Worm (Caenorhabditis elegans): ENCODE measurements around the gene T25B9.9.

The T25B9.9 gene

DNA sequence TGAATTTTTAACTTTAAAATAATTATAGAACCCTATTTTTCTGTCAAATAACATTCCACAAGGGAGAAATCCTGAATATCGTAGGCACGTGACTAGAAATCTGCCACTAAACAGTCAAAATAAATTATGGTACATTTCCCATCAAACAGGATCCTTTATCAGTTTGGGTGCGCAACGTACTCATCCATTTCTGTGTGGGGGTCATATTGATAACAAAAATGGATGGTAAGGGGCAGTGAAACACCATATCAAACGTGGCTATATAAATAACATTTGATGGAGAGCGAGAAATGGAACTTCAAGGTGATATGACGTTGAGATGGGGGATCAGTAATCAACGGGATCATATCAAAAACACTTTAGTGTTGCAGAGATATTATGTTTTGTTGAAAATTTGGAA is 14.6 kb downstream of the T25B9.9 start:
- TF ChIP-seq dmd-6 (GFP tag; IDR thresholded peaks at IDR 0.05) (no peak), T26A8.4 (GFP tag; IDR thresholded peaks at IDR 0.05) (no peak), nhr-25 (tag; optimal IDR thresholded peaks at IDR 0.05; ENCODE audit: borderline replicate concordance, insufficient read depth) (peak; percentile 20), nhr-48 (tag; optimal IDR thresholded peaks at IDR 0.05) (peak; percentile 72), daf-16 (GFP tag; optimal IDR thresholded peaks at IDR 0.05) (no peak), daf-16 (tag; optimal IDR thresholded peaks at IDR 0.05) (no peak), mdl-1 (tag; optimal IDR thresholded peaks at IDR 0.05) (peak in 1 of 2 experiments; percentile 64), aha-1 (tag) (no peak), mxl-3 (GFP tag; optimal IDR thresholded peaks at IDR 0.05) (peak; percentile 56), snpc-1.2 (GFP tag; IDR thresholded peaks at IDR 0.05) (no peak), nhr-28 (tag; optimal IDR thresholded peaks at IDR 0.05) (peak; percentile 62), dve-1 (tag; optimal IDR thresholded peaks at IDR 0.05; ENCODE audit: insufficient read depth) (no peak), mdt-29 (GFP tag; IDR thresholded peaks at IDR 0.05) (no peak), unc-62 (GFP tag; optimal IDR thresholded peaks at IDR 0.05 in 1 of 2) (peak in 1 of 2 experiments; percentile 54), unc-62 (tag; optimal IDR thresholded peaks at IDR 0.05) (no peak), ZK546.5 (tag; optimal IDR thresholded peaks at IDR 0.05) (no peak), D1046.2 (GFP tag; IDR thresholded peaks at IDR 0.05) (no peak), gei-8 (GFP tag; optimal IDR thresholded peaks at IDR 0.05) (no peak), hlh-11 (tag; optimal IDR thresholded peaks at IDR 0.05) (peak; percentile 51), ceh-44 (GFP tag; IDR thresholded peaks at IDR 0.05) (no peak), ceh-28 (tag; optimal IDR thresholded peaks at IDR 0.05) (no peak), nhr-111 (GFP tag; optimal IDR thresholded peaks at IDR 0.05) (no peak), nhr-42 (GFP tag; IDR thresholded peaks at IDR 0.05) (no peak), madf-5 (GFP tag; IDR thresholded peaks at IDR 0.05) (no peak), zag-1 (tag; optimal IDR thresholded peaks at IDR 0.05) (no peak), fkh-10 (GFP tag; optimal IDR thresholded peaks at IDR 0.05) (no peak), ceh-32 (tag; optimal IDR thresholded peaks at IDR 0.05; ENCODE audit: poor library complexity) (no peak)

ce11 chrIV:10786731-10787130 is 17.3 kb downstream of the T25B9.9 start, which contains the start of gene srd-7:
srd-7 (minus strand) TSS chrIV:10786831.
- TF ChIP-seq Y105C5A.15 (GFP tag; IDR thresholded peaks at IDR 0.05) (no peak), lin-13 (GFP tag; optimal IDR thresholded peaks at IDR 0.05) (no peak), fkh-10 (GFP tag; optimal IDR thresholded peaks at IDR 0.05) (no peak), zfp-3 (GFP tag; conservative IDR thresholded peaks at IDR 0.05) (no peak), nhr-41 (GFP tag; IDR thresholded peaks at IDR 0.05) (no peak), T20F7.1 (GFP tag; optimal IDR thresholded peaks at IDR 0.05) (no peak), ceh-62 (tag; optimal IDR thresholded peaks at IDR 0.05) (no peak), lin-29 (GFP tag; IDR thresholded peaks at IDR 0.05) (no peak), nhr-48 (tag; optimal IDR thresholded peaks at IDR 0.05) (no peak), Y48G9A.11 (GFP tag; IDR thresholded peaks at IDR 0.05) (no peak), T26A8.4 (GFP tag; IDR thresholded peaks at IDR 0.05) (no peak), madf-9 (GFP tag; conservative IDR thresholded peaks at IDR 0.05) (no peak)

ce11 chrIV:10790353-10790752 is 20.9 kb downstream of the T25B9.9 start, which contains the start of gene pept-2:
pept-2 (plus strand) TSS chrIV:10790653.
- TF ChIP-seq lin-15B (tag; optimal IDR thresholded peaks at IDR 0.05) = no peak
- no peak for TF ChIP-seq arid-1 (GFP tag; conservative IDR thresholded peaks at IDR 0.05)
- no peak for TF ChIP-seq nhr-28 (tag; optimal IDR thresholded peaks at IDR 0.05)
- no peak for TF ChIP-seq ceh-20 (GFP tag; IDR thresholded peaks at IDR 0.05)
- TF ChIP-seq set-16 (GFP tag; IDR thresholded peaks at IDR 0.05) = no peak
- TF ChIP-seq lin-13 (GFP tag; optimal IDR thresholded peaks at IDR 0.05) = no peak
- no peak for TF ChIP-seq lin-39 (tag; optimal IDR thresholded peaks at IDR 0.05)
- no peak for TF ChIP-seq ctbp-1 (GFP tag; IDR thresholded peaks at IDR 0.05)
- no peak for TF ChIP-seq daf-16 (GFP tag; optimal IDR thresholded peaks at IDR 0.05)
- no peak for TF ChIP-seq daf-16 (tag; optimal IDR thresholded peaks at IDR 0.05)
- TF ChIP-seq nhr-11 (tag; optimal IDR thresholded peaks at IDR 0.05) = no peak
